Worm (Caenorhabditis elegans): Measurements from ENCODE around the gene let-19.

let-19 gene

DNA sequence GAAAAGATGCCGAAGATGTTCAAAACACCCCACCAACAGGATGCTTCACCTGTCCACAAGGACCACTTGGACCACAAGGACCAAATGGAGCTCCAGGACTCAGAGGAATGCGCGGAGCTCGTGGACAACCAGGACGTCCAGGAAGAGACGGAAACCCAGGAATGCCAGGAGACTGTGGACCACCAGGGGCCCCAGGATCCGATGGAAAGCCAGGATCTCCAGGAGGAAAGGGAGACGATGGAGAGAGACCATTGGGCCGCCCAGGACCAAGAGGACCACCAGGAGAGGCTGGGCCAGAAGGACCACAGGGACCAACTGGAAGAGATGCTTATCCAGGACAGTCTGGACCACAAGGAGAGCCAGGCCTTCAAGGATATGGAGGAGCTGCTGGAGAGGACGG lies 37.1 kb upstream of the let-19 start:
- TF ChIP-seq F13H6.1 (tag; optimal IDR thresholded peaks at IDR 0.05): no peak
- TF ChIP-seq fkh-10 (GFP tag; optimal IDR thresholded peaks at IDR 0.05): no peak
- no peak for TF ChIP-seq tbx-2 (tag; optimal IDR thresholded peaks at IDR 0.05)
- no peak for TF ChIP-seq nfya-1 (tag; optimal IDR thresholded peaks at IDR 0.05)
- TF ChIP-seq zip-5 (tag; optimal IDR thresholded peaks at IDR 0.05): no peak
- no peak for TF ChIP-seq hlh-30 (tag; optimal IDR thresholded peaks at IDR 0.05; ENCODE audit: insufficient read depth)

DNA sequence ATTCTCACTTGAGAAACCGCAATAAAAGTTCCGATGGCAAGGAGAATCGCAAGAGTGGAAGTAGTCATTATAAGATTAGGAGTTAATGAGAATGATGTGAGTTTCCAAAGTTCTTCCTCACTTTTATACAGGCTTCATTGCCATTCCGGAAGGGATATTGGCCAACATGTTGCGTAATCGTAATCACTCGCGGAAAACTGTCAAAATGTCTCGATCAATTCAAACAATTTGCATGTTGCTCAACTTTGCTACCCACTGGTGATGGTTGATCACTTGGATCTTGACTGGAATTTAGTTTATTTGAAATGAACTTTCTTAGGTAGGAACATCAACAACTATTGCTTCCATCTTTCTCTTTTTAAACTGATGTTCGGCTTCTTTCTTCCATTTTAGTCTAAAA lies 33.3 kb upstream of the let-19 start, which contains the start of gene idpb-4:
Gene idpb-4 (minus strand): TSS at position 101 of the 400 bp plus-strand sequence.
- TF ChIP-seq ahr-1 (tag; optimal IDR thresholded peaks at IDR 0.05) (no peak), F13H6.1 (tag; optimal IDR thresholded peaks at IDR 0.05) (no peak), zip-5 (tag; optimal IDR thresholded peaks at IDR 0.05) (no peak), tbx-2 (tag; optimal IDR thresholded peaks at IDR 0.05) (no peak), fkh-6 (tag; optimal IDR thresholded peaks at IDR 0.05) (no peak), pat-9 (tag; optimal IDR thresholded peaks at IDR 0.05) (no peak)

DNA sequence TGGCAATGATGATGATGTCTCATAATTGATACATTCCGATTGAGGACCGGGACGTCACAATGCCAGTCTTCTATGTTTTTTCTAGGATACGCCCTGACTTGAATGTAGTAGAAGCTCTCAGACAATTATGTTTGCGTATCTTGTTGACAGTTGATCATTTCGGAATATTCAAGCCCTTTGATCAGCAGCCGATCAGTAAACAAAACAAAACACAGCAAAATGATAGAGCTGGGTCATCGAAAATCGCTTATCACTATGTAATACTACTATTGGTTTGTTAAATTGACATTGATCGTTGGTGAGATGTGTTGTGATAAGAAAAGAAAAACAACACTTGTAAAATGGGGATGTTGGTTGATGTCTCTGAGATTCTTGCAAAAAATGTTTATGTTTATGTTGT lies 32.5 kb upstream of the let-19 start:
- peak; percentile 23 for TF ChIP-seq elt-2 (tag; optimal IDR thresholded peaks at IDR 0.05)
- no peak for TF ChIP-seq npax-4 (tag; optimal IDR thresholded peaks at IDR 0.05)

DNA sequence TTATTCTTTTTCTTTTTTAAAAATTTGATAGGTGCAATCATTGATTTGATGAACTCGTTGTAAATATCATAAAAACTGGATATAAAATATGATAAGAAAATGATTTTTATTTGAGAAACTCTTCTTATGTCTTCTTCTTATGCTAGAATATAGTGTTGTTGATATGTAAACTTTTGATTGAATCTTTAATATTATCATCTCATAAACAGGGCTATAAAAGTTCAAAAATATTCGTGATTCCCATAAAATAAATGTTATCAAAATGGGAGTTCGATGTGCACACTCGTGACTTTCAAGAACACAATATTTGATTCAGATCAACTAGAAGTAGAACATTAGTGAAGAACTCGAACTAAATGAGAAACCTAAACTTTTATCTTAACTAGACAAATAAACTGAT lies 31.8 kb upstream of the let-19 start:
- TF ChIP-seq ceh-45 (GFP tag; IDR thresholded peaks at IDR 0.05): no peak
- TF ChIP-seq pha-2 (tag; optimal IDR thresholded peaks at IDR 0.05): no peak
- no peak for TF ChIP-seq ceh-34 (tag; optimal IDR thresholded peaks at IDR 0.05)
- no peak for TF ChIP-seq ref-2 (tag; optimal IDR thresholded peaks at IDR 0.05)
- no peak for TF ChIP-seq fkh-6 (tag; optimal IDR thresholded peaks at IDR 0.05)
- TF ChIP-seq ahr-1 (tag; optimal IDR thresholded peaks at IDR 0.05): no peak
- TF ChIP-seq ceh-31 (tag; optimal IDR thresholded peaks at IDR 0.05): no peak
- no peak for TF ChIP-seq lim-6 (tag; optimal IDR thresholded peaks at IDR 0.05)

DNA sequence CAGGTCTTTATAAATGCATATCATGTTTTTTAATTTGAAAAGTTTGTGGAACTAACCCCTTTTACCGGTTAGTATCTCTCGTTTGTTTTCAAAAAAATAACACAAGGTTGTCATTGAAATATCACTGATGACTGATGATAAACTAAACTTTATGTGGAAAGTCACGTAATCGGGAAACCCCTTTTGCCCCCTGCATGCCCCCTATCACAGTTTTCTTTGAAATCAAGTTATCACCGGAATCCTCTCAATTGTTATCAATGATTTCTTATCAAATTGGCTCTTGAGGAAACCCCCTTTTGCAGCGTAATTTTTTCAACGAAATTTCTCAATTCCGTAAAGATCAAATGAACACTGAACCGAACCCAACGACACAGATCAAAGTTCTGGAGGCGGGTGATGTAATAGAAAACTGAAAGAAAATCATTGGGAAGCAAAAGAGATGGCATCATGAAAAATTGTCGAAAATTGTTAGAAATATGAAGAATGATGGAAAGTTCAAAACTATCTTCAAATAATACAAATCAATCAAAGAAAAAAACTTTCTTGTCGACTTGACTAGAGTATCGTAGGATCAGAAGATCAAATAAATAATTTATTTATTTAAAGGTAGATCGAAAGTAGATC lies 30.3 kb upstream of the let-19 start:
- TF ChIP-seq lin-11 (tag; optimal IDR thresholded peaks at IDR 0.05) (no peak), unc-42 (tag; optimal IDR thresholded peaks at IDR 0.05) (no peak), ceh-30 (tag; optimal IDR thresholded peaks at IDR 0.05) (no peak), elt-2 (tag; optimal IDR thresholded peaks at IDR 0.05) (peak; percentile 95), C08G9.2 (tag; optimal IDR thresholded peaks at IDR 0.05) (no peak), ttx-3 (tag; optimal IDR thresholded peaks at IDR 0.05) (no peak), ztf-16 (tag; optimal IDR thresholded peaks at IDR 0.05) (no peak), elt-4 (tag; optimal IDR thresholded peaks at IDR 0.05) (no peak), lim-6 (tag; optimal IDR thresholded peaks at IDR 0.05) (no peak)

DNA sequence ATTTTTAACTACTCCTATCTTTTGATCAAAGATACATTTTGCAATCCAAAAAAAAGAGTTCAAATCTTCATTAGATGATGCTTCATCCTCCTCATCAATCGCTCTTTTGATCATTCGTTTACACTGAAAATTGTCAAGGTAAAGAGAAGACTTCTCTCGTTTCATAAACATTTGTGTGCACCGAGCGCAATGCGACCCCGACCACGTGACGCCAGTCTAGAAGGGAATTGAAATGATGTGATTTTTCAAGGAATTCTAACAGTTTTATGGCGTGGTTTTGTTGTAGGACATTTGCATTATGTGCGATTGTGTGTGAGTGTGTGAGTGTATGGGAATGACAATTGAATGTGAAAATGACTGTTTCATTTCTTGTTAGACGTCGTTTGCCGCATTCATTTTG lies 29.5 kb upstream of the let-19 start:
- peak; percentile 35 for TF ChIP-seq hlh-30 (tag; optimal IDR thresholded peaks at IDR 0.05; ENCODE audit: insufficient read depth)
- no peak for TF ChIP-seq dve-1 (tag; optimal IDR thresholded peaks at IDR 0.05)

DNA sequence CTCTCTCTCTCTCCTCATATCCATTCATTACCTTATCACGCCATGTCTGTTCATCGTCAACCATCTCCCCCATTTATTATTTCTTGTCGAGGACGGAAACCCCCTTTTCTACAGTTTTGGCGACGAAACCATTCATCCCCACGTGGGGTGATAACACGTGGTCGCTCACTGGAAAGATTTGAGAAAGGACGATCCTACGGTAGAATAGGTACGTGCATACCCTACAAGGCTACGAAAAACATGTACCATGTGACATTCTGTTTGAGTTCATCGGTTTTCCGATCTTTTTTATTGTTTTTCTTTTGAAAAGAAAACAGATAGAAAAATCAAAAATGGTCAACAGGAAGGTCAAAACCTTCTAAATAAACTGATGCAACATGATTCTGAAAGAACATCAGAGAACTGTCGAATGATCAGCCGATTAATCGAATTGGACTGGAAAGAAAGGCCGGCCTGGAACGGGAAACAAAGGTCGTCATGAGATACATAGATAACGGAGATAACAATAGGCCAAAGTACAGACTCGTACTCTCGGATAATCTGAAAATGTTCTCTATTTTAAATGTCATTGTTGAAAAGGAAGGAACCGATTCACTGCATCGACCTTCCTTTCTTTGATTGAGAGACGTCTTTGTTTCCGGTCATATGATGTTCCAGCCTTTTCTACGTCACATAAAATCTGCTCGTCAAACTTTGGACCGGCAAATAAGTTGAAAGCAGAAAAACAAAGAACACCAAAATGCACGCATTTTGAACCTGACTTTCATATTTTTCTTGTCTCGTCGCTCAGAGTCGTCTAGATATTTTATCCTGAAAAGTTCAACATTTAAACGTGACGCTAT lies 28.5 kb upstream of the let-19 start:
- TF ChIP-seq tbx-2 (tag; optimal IDR thresholded peaks at IDR 0.05) (no peak), hlh-13 (GFP tag; optimal IDR thresholded peaks at IDR 0.05) (no peak), tbx-7 (tag; optimal IDR thresholded peaks at IDR 0.05) (no peak)
